Fruit fly (Drosophila melanogaster): ENCODE data around the gene Jon25Biii.

Gene Jon25Biii

dm6 chr2L:4945300-4945699, 5.3 kb downstream of the Jon25Biii start, which contains the start of the genes mRpL24 and betaggt-I:
mRpL24 (minus strand) TSS chr2L:4945361.
betaggt-I (plus strand) TSS chr2L:4945579.
- TF ChIP-seq pan (optimal IDR thresholded peaks at IDR 0.05) (no peak), Dll (optimal IDR thresholded peaks at IDR 0.05) (no peak), psq (optimal IDR thresholded peaks at IDR 0.05) (no peak), CG8478 (optimal IDR thresholded peaks at IDR 0.05) (no peak), usp (GFP tag; optimal IDR thresholded peaks at IDR 0.05) (no peak), EcR (GFP tag; optimal IDR thresholded peaks at IDR 0.05) (no peak)

dm6 chr2L:4942257-4942792, 8.2 kb downstream of the Jon25Biii start, which contains the start of gene synr:
synr (plus strand) TSS chr2L:4942742.
- no peak for TF ChIP-seq CG8478 (optimal IDR thresholded peaks at IDR 0.05)
- TF ChIP-seq usp (GFP tag; optimal IDR thresholded peaks at IDR 0.05), result no peak
- no peak for TF ChIP-seq psq (optimal IDR thresholded peaks at IDR 0.05)
- TF ChIP-seq Dll (optimal IDR thresholded peaks at IDR 0.05), result no peak
- TF ChIP-seq EcR (GFP tag; optimal IDR thresholded peaks at IDR 0.05), result no peak
- no peak for TF ChIP-seq pan (optimal IDR thresholded peaks at IDR 0.05)

dm6 chr2L:4937060-4937459, 13.5 kb downstream of the Jon25Biii start, which contains the start of gene Sgs1:
Sgs1 (plus strand) TSS chr2L:4937409.
- TF ChIP-seq EcR (GFP tag; optimal IDR thresholded peaks at IDR 0.05) (no peak), CG8478 (optimal IDR thresholded peaks at IDR 0.05) (no peak), pan (optimal IDR thresholded peaks at IDR 0.05) (no peak), Dll (optimal IDR thresholded peaks at IDR 0.05) (no peak), usp (GFP tag; optimal IDR thresholded peaks at IDR 0.05) (no peak), psq (optimal IDR thresholded peaks at IDR 0.05) (no peak)

- TF ChIP-seq usp (GFP tag; optimal IDR thresholded peaks at IDR 0.05) (no peak), Dll (optimal IDR thresholded peaks at IDR 0.05) (no peak), CG8478 (optimal IDR thresholded peaks at IDR 0.05) (no peak), pan (optimal IDR thresholded peaks at IDR 0.05) (no peak), psq (optimal IDR thresholded peaks at IDR 0.05) (no peak), EcR (GFP tag; optimal IDR thresholded peaks at IDR 0.05) (no peak)
These were observed 14.2 kb downstream of the Jon25Biii start, which contains the start of gene hoe2 for dm6 chr2L:4936325-4936869. hoe2 (minus strand) TSS chr2L:4936450.

dm6 chr2L:4932284-4932683, 18.3 kb downstream of the Jon25Biii start, which contains the start of gene hoe1:
hoe1 (minus strand) TSS chr2L:4932384.
- TF ChIP-seq EcR (GFP tag; optimal IDR thresholded peaks at IDR 0.05), result no peak
- no peak for TF ChIP-seq pan (optimal IDR thresholded peaks at IDR 0.05)
- no peak for TF ChIP-seq usp (GFP tag; optimal IDR thresholded peaks at IDR 0.05)
- TF ChIP-seq CG8478 (optimal IDR thresholded peaks at IDR 0.05), result no peak

dm6 chr2L:4930541-4930940, 20.0 kb downstream of the Jon25Biii start:
- TF ChIP-seq CG8478 (optimal IDR thresholded peaks at IDR 0.05) (no peak), pan (optimal IDR thresholded peaks at IDR 0.05) (no peak), usp (GFP tag; optimal IDR thresholded peaks at IDR 0.05) (no peak), psq (optimal IDR thresholded peaks at IDR 0.05) (no peak)

dm6 chr2L:4928340-4928739, 22.2 kb downstream of the Jon25Biii start:
- TF ChIP-seq EcR (GFP tag; optimal IDR thresholded peaks at IDR 0.05) (no peak), pan (optimal IDR thresholded peaks at IDR 0.05) (no peak), psq (optimal IDR thresholded peaks at IDR 0.05) (no peak), Dll (optimal IDR thresholded peaks at IDR 0.05) (no peak), usp (GFP tag; optimal IDR thresholded peaks at IDR 0.05) (no peak)

dm6 chr2L:4916738-4917137, 33.8 kb downstream of the Jon25Biii start:
- no peak for TF ChIP-seq Dll (optimal IDR thresholded peaks at IDR 0.05)
- no peak for TF ChIP-seq usp (GFP tag; optimal IDR thresholded peaks at IDR 0.05)
- no peak for TF ChIP-seq CG8478 (optimal IDR thresholded peaks at IDR 0.05)
- TF ChIP-seq EcR (GFP tag; optimal IDR thresholded peaks at IDR 0.05), result no peak
- no peak for TF ChIP-seq pan (optimal IDR thresholded peaks at IDR 0.05)
- no peak for TF ChIP-seq psq (optimal IDR thresholded peaks at IDR 0.05)

dm6 chr2L:4915715-4916153, 34.8 kb downstream of the Jon25Biii start:
- TF ChIP-seq psq (optimal IDR thresholded peaks at IDR 0.05), result no peak
- no peak for TF ChIP-seq Dll (optimal IDR thresholded peaks at IDR 0.05)
- TF ChIP-seq usp (GFP tag; optimal IDR thresholded peaks at IDR 0.05), result no peak
- TF ChIP-seq CG8478 (optimal IDR thresholded peaks at IDR 0.05), result no peak
- TF ChIP-seq pan (optimal IDR thresholded peaks at IDR 0.05), result no peak
- TF ChIP-seq EcR (GFP tag; optimal IDR thresholded peaks at IDR 0.05), result no peak

- TF ChIP-seq EcR (GFP tag; optimal IDR thresholded peaks at IDR 0.05) (no peak), usp (GFP tag; optimal IDR thresholded peaks at IDR 0.05) (no peak), psq (optimal IDR thresholded peaks at IDR 0.05) (no peak), pan (optimal IDR thresholded peaks at IDR 0.05) (no peak), Dll (optimal IDR thresholded peaks at IDR 0.05) (no peak), CG8478 (optimal IDR thresholded peaks at IDR 0.05) (no peak)
These were observed 42.6 kb downstream of the Jon25Biii start for dm6 chr2L:4907986-4908385.

dm6 chr2L:4906546-4907250, 43.9 kb downstream of the Jon25Biii start, which contains the start of gene snsl:
snsl (minus strand) TSS chr2L:4906762.
- TF ChIP-seq CG8478 (optimal IDR thresholded peaks at IDR 0.05), result no peak
- TF ChIP-seq usp (GFP tag; optimal IDR thresholded peaks at IDR 0.05), result no peak
- TF ChIP-seq EcR (GFP tag; optimal IDR thresholded peaks at IDR 0.05), result no peak
- no peak for TF ChIP-seq Dll (optimal IDR thresholded peaks at IDR 0.05)
- TF ChIP-seq pan (optimal IDR thresholded peaks at IDR 0.05), result no peak

All from whole organism.